Worm (Caenorhabditis elegans) whole organism, dauer: Measurements from ENCODE around the gene rsp-4.

Source experiments
- unc-62 ChIP-seq: sonication (generic microtip); optimal IDR thresholded peaks from 2 replicates; lab custom pipeline; 2017; ENCODE audit warnings: missing biosample characterization, missing genetic modification reagents, missing genetic modification characterization

rsp-4 gene

DNA sequence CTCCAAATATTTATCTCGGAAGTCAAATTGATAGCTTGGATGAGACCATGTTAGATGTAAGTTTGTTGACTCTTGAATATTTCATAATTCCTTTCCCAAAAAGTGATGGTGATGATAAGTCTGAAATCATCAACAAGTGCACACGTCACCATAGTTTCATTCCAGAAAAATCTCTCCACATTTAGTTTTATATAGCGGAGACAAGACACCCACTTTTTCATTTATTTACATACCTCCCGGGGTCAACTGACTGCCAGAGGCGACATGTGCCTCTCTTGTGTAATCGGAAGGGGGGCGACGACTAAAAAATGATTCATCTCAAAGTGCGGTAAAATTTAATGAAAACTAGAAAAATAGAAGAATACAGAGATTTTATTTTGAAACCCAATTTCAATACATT lies 50.3 kb downstream of the rsp-4 start:
- TF ChIP-seq unc-62 (GFP tag; lab: Kevin White, UChicago): no peak

ce11 chrII:5337495-5337840 lies 51.2 kb downstream of the rsp-4 start:
- no peak for TF ChIP-seq unc-62 (GFP tag; lab: Kevin White, UChicago)
